Fruit fly (Drosophila melanogaster) whole organism, embryonic: ENCODE results near the gene Sk2.

ENCODE experiments used
- CG12659 ChIP-seq: fragments of 200-800 bp; sonication (Bioruptor generic); optimal IDR thresholded peaks from 3 replicates; lab custom pipeline; 2017; ENCODE audit warnings: mild to moderate bottlenecking, missing biosample characterization, missing genetic modification reagents, missing genetic modification characterization
- CG1529 ChIP-seq: fragments of 200-800 bp; sonication (Bioruptor generic); optimal IDR thresholded peaks from 3 replicates; lab custom pipeline; 2018; ENCODE audit warnings: missing biosample characterization, missing genetic modification characterization
- CG16779 ChIP-seq: fragments of 200-800 bp; sonication (Bioruptor generic); IDR thresholded peaks from 2 replicates; pipeline ENCODE4 v1.3.6; 2022; ENCODE audit warnings: missing biosample characterization, missing genetic modification characterization
- CG17829 ChIP-seq: fragments of 200-800 bp; optimal IDR thresholded peaks from 2 replicates; lab custom pipeline; 2019; ENCODE audit warnings: missing biosample characterization, mild to moderate bottlenecking, missing genetic modification characterization, moderate library complexity
- CG18262 ChIP-seq: fragments of 200-800 bp; optimal IDR thresholded peaks from 3 replicates; lab custom pipeline; 2019; ENCODE audit warnings: missing biosample characterization, mild to moderate bottlenecking, missing genetic modification characterization, moderate library complexity
- CG2202 ChIP-seq: fragments of 200-800 bp; sonication (Bioruptor generic); optimal IDR thresholded peaks from 2 replicates; lab custom pipeline; 2018; ENCODE audit warnings: missing biosample characterization, mild to moderate bottlenecking, missing genetic modification characterization
- CG2875 ChIP-seq: fragments of 200-800 bp; sonication (Bioruptor generic); optimal IDR thresholded peaks from 2 replicates; lab custom pipeline; 2017; ENCODE audit warnings: missing biosample characterization, mild to moderate bottlenecking, missing genetic modification characterization, missing genetic modification reagents
- CG31388 ChIP-seq: fragments of 200-800 bp; sonication (Bioruptor generic); optimal IDR thresholded peaks from 2 replicates; lab custom pipeline; 2016; ENCODE audit warnings: missing biosample characterization, missing genetic modification characterization
- CG3281 ChIP-seq: fragments of 200-800 bp; sonication (Bioruptor generic); optimal IDR thresholded peaks from 3 replicates; lab custom pipeline; 2017; ENCODE audit warnings: missing biosample characterization, mild to moderate bottlenecking, missing genetic modification characterization
- CG34376 ChIP-seq: fragments of 200-800 bp; sonication (Bioruptor generic); optimal IDR thresholded peaks from 2 replicates; lab custom pipeline; 2018; ENCODE audit warnings: missing biosample characterization, mild to moderate bottlenecking, missing genetic modification characterization
- CG3995 ChIP-seq: fragments of 200-800 bp; sonication (Bioruptor generic); optimal IDR thresholded peaks from 3 replicates; lab custom pipeline; 2016; ENCODE audit warnings: missing biosample characterization, missing genetic modification characterization
- CG6813 ChIP-seq: fragments of 200-800 bp; sonication (Bioruptor generic); optimal IDR thresholded peaks from 2 replicates; lab custom pipeline; 2017; ENCODE audit warnings: missing biosample characterization, missing genetic modification characterization, mild to moderate bottlenecking, moderate library complexity, missing genetic modification reagents
- CG7745 ChIP-seq: fragments of 200-800 bp; sonication (Bioruptor generic); optimal IDR thresholded peaks from 2 replicates; lab custom pipeline; 2018; ENCODE audit warnings: missing biosample characterization, mild to moderate bottlenecking, missing genetic modification characterization, moderate library complexity
- CG8290 ChIP-seq, 3 experiments: fragments of 200-800 bp; sonication (Bioruptor generic); optimal IDR thresholded peaks; 2 replicates each; lab custom pipeline; 2016 to 2019; ENCODE audit warnings: missing biosample characterization in 3 of 3, missing genetic modification characterization in 3 of 3, mild to moderate bottlenecking in 2 of 3, moderate library complexity in 1 of 3
- CG8478 ChIP-seq: fragments of >200 bp; optimal IDR thresholded peaks from 2 replicates; lab custom pipeline; 2018
- CG8765 ChIP-seq: fragments of 200-800 bp; sonication (Bioruptor generic); IDR thresholded peaks from 2 replicates; pipeline ENCODE4 v1.3.6; 2022; ENCODE audit warnings: missing biosample characterization, missing genetic modification characterization
- CG8924 ChIP-seq: fragments of 200-800 bp; optimal IDR thresholded peaks from 3 replicates; lab custom pipeline; 2019; ENCODE audit warnings: missing biosample characterization, mild to moderate bottlenecking, missing genetic modification characterization, moderate library complexity
- CG9437 ChIP-seq: fragments of 200-800 bp; sonication (Bioruptor generic); optimal IDR thresholded peaks from 2 replicates; lab custom pipeline; 2018; ENCODE audit warnings: missing biosample characterization, mild to moderate bottlenecking, missing genetic modification characterization
- Camta ChIP-seq: fragments of 200-800 bp; sonication (Bioruptor generic); optimal IDR thresholded peaks from 2 replicates; lab custom pipeline; 2016; ENCODE audit warnings: missing biosample characterization, missing genetic modification characterization
- Dad ChIP-seq: fragments of 200-800 bp; sonication (Bioruptor generic); optimal IDR thresholded peaks from 3 replicates; lab custom pipeline; 2016; ENCODE audit warnings: missing biosample characterization, missing genetic modification characterization
- Doc2 ChIP-seq: fragments of 200-800 bp; sonication (Bioruptor generic); IDR thresholded peaks from 2 replicates; pipeline ENCODE4 v1.3.6; 2022; ENCODE audit warnings: missing biosample characterization, missing genetic modification characterization
- Hey ChIP-seq: fragments of 200-800 bp; sonication (Bioruptor generic); optimal IDR thresholded peaks from 3 replicates; lab custom pipeline; 2018; ENCODE audit warnings: missing biosample characterization, mild to moderate bottlenecking, missing genetic modification characterization
- Hmr ChIP-seq: fragments of 200-800 bp; sonication (Bioruptor generic); optimal IDR thresholded peaks from 3 replicates; lab custom pipeline; 2017; ENCODE audit warnings: mild to moderate bottlenecking, missing biosample characterization, missing genetic modification reagents, missing genetic modification characterization
- Hr3 ChIP-seq: fragments of 200-800 bp; sonication (Bioruptor generic); optimal IDR thresholded peaks from 3 replicates; lab custom pipeline; 2016; ENCODE audit warnings: missing biosample characterization, missing genetic modification characterization
- Lim3 ChIP-seq: fragments of 200-800 bp; sonication (Bioruptor generic); IDR thresholded peaks from 2 replicates; pipeline ENCODE4 v1.3.6; 2022; ENCODE audit warnings: missing biosample characterization, missing genetic modification characterization
- Lpt ChIP-seq: fragments of >200 bp; optimal IDR thresholded peaks from 2 replicates; lab custom pipeline; 2018; ENCODE audit warnings: missing biosample characterization, missing genetic modification characterization
- Rfx ChIP-seq: fragments of 200-800 bp; sonication (Bioruptor generic); IDR thresholded peaks from 2 replicates; pipeline ENCODE4 v1.3.6; 2022; ENCODE audit warnings: missing biosample characterization, missing genetic modification characterization
- Six4 ChIP-seq: fragments of 200-800 bp; sonication (Bioruptor generic); optimal IDR thresholded peaks from 2 replicates; lab custom pipeline; 2016; ENCODE audit warnings: missing biosample characterization, missing genetic modification characterization
- Ssrp ChIP-seq: fragments of 200-800 bp; sonication (Bioruptor generic); optimal IDR thresholded peaks from 2 replicates; lab custom pipeline; 2018; ENCODE audit warnings: missing biosample characterization, mild to moderate bottlenecking, missing genetic modification characterization, moderate library complexity
- Vsx1 ChIP-seq: fragments of 200-800 bp; sonication (Bioruptor generic); optimal IDR thresholded peaks from 2 replicates; lab custom pipeline; 2017; ENCODE audit warnings: missing biosample characterization, mild to moderate bottlenecking, missing genetic modification characterization, missing genetic modification reagents
- Xbp1 ChIP-seq: fragments of 200-800 bp; sonication (Bioruptor generic); optimal IDR thresholded peaks from 3 replicates; lab custom pipeline; 2016; ENCODE audit warnings: missing biosample characterization, mild to moderate bottlenecking, missing genetic modification characterization
- abd-A ChIP-seq: fragments of 200-800 bp; sonication (Bioruptor generic); optimal IDR thresholded peaks from 3 replicates; lab custom pipeline; 2019; ENCODE audit warnings: missing biosample characterization, mild to moderate bottlenecking, missing genetic modification characterization, moderate library complexity
- ap ChIP-seq: fragments of 200-800 bp; sonication (Bioruptor generic); IDR thresholded peaks from 2 replicates; pipeline ENCODE4 v1.3.6; 2022; ENCODE audit warnings: missing biosample characterization, missing genetic modification characterization
- btn ChIP-seq: fragments of 200-800 bp; sonication (Bioruptor generic); optimal IDR thresholded peaks from 2 replicates; lab custom pipeline; 2016; ENCODE audit warnings: missing biosample characterization, missing genetic modification characterization
- cg ChIP-seq: fragments of 200-800 bp; sonication (Bioruptor generic); optimal IDR thresholded peaks from 3 replicates; lab custom pipeline; 2019; ENCODE audit warnings: missing biosample characterization, mild to moderate bottlenecking, missing genetic modification characterization, moderate library complexity
- dimm ChIP-seq: fragments of 200-800 bp; sonication (Bioruptor generic); IDR thresholded peaks from 2 replicates; pipeline ENCODE4 v1.3.6; 2022; ENCODE audit warnings: missing biosample characterization, missing genetic modification characterization
- dmrt11E ChIP-seq: fragments of 200-800 bp; sonication (Bioruptor generic); optimal IDR thresholded peaks from 3 replicates; lab custom pipeline; 2018; ENCODE audit warnings: missing biosample characterization, mild to moderate bottlenecking, missing genetic modification characterization, moderate library complexity
- esg ChIP-seq: fragments of 200-800 bp; sonication (Bioruptor generic); conservative IDR thresholded peaks from 2 replicates; pipeline ENCODE4 v1.3.6; 2022; ENCODE audit warnings: missing biosample characterization, missing genetic modification characterization
- fd3F ChIP-seq: fragments of 200-800 bp; sonication (Bioruptor generic); optimal IDR thresholded peaks from 2 replicates; lab custom pipeline; 2018; ENCODE audit warnings: missing biosample characterization, mild to moderate bottlenecking, missing genetic modification characterization, moderate library complexity
- fd96Cb ChIP-seq: fragments of 200-800 bp; sonication (Bioruptor generic); optimal IDR thresholded peaks from 2 replicates; lab custom pipeline; 2018; ENCODE audit warnings: missing biosample characterization, mild to moderate bottlenecking, missing genetic modification characterization, moderate library complexity
- her ChIP-seq: fragments of 200-800 bp; sonication (Bioruptor generic); optimal IDR thresholded peaks from 2 replicates; lab custom pipeline; 2016; ENCODE audit warnings: missing biosample characterization, missing genetic modification characterization
- nerfin-1 ChIP-seq: fragments of 200-800 bp; sonication (Bioruptor generic); optimal IDR thresholded peaks from 3 replicates; lab custom pipeline; 2019; ENCODE audit warnings: missing biosample characterization, mild to moderate bottlenecking, missing genetic modification characterization, moderate library complexity
- nmo ChIP-seq: fragments of 200-800 bp; sonication (Bioruptor generic); optimal IDR thresholded peaks from 2 replicates; lab custom pipeline; 2018; ENCODE audit warnings: missing biosample characterization, mild to moderate bottlenecking, missing genetic modification characterization, moderate library complexity
- onecut ChIP-seq: fragments of 200-800 bp; sonication (Bioruptor generic); IDR thresholded peaks from 2 replicates; pipeline ENCODE4 v1.3.6; 2022; ENCODE audit warnings: missing biosample characterization, missing genetic modification characterization
- rib ChIP-seq: fragments of 200-800 bp; sonication (Bioruptor generic); IDR thresholded peaks from 2 replicates; pipeline ENCODE4 v1.3.6; 2022; ENCODE audit warnings: missing biosample characterization, missing genetic modification characterization
- run ChIP-seq: fragments of 200-800 bp; sonication (Bioruptor generic); optimal IDR thresholded peaks from 3 replicates; lab custom pipeline; 2018; ENCODE audit warnings: missing biosample characterization, mild to moderate bottlenecking, missing genetic modification characterization
- schlank ChIP-seq: fragments of 200-800 bp; sonication (Bioruptor generic); optimal IDR thresholded peaks from 2 replicates; lab custom pipeline; 2018; ENCODE audit warnings: missing biosample characterization, mild to moderate bottlenecking, missing genetic modification characterization
- slou ChIP-seq: fragments of 200-800 bp; sonication (Bioruptor generic); optimal IDR thresholded peaks from 3 replicates; lab custom pipeline; 2016; ENCODE audit warnings: missing biosample characterization, missing genetic modification characterization
- stwl ChIP-seq: fragments of 200-800 bp; sonication (Bioruptor generic); optimal IDR thresholded peaks from 3 replicates; lab custom pipeline; 2018; ENCODE audit warnings: missing biosample characterization, mild to moderate bottlenecking, missing genetic modification characterization, moderate library complexity

Gene Sk2

DNA sequence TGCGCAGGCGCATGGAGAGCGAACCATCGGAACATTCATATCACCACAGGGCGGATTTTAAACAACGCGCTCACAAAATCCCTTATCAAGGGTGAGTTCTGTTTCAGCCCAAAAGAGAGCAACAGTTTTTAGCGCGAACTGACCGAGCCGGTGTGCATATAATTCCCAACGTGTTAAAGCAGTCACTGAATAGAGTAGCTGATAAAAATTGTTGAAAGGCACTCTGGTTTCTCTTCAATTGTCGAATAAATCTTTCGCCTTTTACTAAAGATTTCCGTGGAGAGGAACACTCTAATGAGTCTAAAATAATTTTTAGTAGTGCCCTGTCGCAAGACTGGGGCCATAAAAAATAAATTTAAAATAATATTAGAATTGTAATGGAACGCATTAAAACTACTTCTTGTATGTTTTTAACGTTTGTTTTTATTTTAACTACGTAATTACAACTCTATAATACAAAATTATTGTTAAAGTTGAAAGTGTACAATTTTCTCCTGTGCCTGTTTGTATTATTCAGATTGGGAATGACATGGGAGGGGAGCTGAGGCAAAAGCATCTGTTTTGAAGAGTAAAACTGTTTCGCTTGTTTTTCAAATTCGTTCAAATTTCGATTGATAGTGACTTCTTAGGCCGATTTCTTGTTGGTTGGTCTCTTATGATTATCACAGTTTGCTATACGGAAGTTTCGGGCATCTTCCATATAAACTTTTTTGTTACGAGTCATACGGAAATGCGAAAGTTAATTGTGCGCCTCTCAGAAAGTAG, 43.9 kb downstream of the Sk2 start (continued):
- TF ChIP-seq nerfin-1 (tag; lab: Kevin White, UChicago) (peak; percentile 31), CG9437 (no peak), rib (GFP tag; lab: Robert Waterston, UW) (peak; percentile 51; the same call in 1 of the 2 replicates), CG8290 (GFP tag; optimal IDR thresholded peaks at IDR 0.05; lab: Kevin White, UChicago) (no peak), CG8290 (tag; optimal IDR thresholded peaks at IDR 0.05; lab: Kevin White, UChicago) (peak in 1 of 2 experiments; percentile 74), schlank (no peak), CG8478 (lab: Kevin White, UChicago) (no peak), Dad (GFP tag; lab: Kevin White, UChicago) (peak; percentile 32), slou (GFP tag; lab: Kevin White, UChicago) (no peak), dimm (no peak), CG1529 (GFP tag; lab: Kevin White, UChicago) (no peak), Xbp1 (GFP tag; lab: Kevin White, UChicago) (peak; percentile 45), fd96Cb (tag; lab: Kevin White, UChicago) (peak; percentile 27), nmo (peak; percentile 43), abd-A (peak; percentile 97), Doc2 (GFP tag; lab: Robert Waterston, UW) (no peak), Lim3 (GFP tag; lab: Robert Waterston, UW) (no peak), CG2875 (GFP tag; lab: Kevin White, UChicago) (peak; percentile 29), onecut (GFP tag; lab: Robert Waterston, UW) (peak; percentile 40), CG12659 (GFP tag; lab: Kevin White, UChicago) (peak; percentile 31), run (no peak), esg (no peak), CG16779 (GFP tag; lab: Robert Waterston, UW) (peak; percentile 36; the same call in 1 of the 2 replicates), CG17829 (peak; percentile 50), Camta (GFP tag; lab: Kevin White, UChicago) (peak; percentile 59), Ssrp (tag; lab: Kevin White, UChicago) (peak; percentile 31), Rfx (GFP tag; lab: Robert Waterston, UW) (peak; percentile 52; the same call in 1 of the 2 replicates), Vsx1 (GFP tag; lab: Kevin White, UChicago) (no peak), ap (GFP tag; lab: Robert Waterston, UW) (no peak), CG18262 (tag; lab: Kevin White, UChicago) (peak; percentile 56), btn (GFP tag; lab: Kevin White, UChicago) (peak; percentile 24), her (peak; percentile 57), Hr3 (peak; percentile 8), CG31388 (no peak), CG8924 (peak; percentile 70), CG2202 (no peak), fd3F (GFP tag; lab: Kevin White, UChicago) (no peak), CG3995 (GFP tag; lab: Kevin White, UChicago) (no peak), dmrt11E (tag; lab: Kevin White, UChicago) (peak; percentile 32), CG3281 (GFP tag; lab: Kevin White, UChicago) (no peak), CG7745 (peak; percentile 41), Hmr (GFP tag; lab: Kevin White, UChicago) (peak; percentile 43), Lpt (no peak), CG8765 (GFP tag; lab: Robert Waterston, UW) (0 out of 2 replicates have a peak, but pooled peaks have one; percentile 5), stwl (tag; lab: Kevin White, UChicago) (no peak), CG34376 (GFP tag; lab: Kevin White, UChicago) (peak; percentile 30), CG6813 (GFP tag; lab: Kevin White, UChicago) (no peak), cg (GFP tag; lab: Kevin White, UChicago) (no peak), Six4 (no peak), Hey (tag; lab: Kevin White, UChicago) (no peak)
